Worm (Caenorhabditis elegans): ENCODE measurements around the gene fbxb-45.

- TF ChIP-seq flt-1 (GFP tag; IDR thresholded peaks at IDR 0.05), result no peak
- no peak for TF ChIP-seq ets-7 (tag; optimal IDR thresholded peaks at IDR 0.05)
- no peak for TF ChIP-seq ama-1 (optimal IDR thresholded peaks at IDR 0.05)
- TF ChIP-seq pes-1 (GFP tag; IDR thresholded peaks at IDR 0.05), result peak; percentile 19; the same call in 1 of the 2 replicates
- no peak for TF ChIP-seq aly-1 (tag; optimal IDR thresholded peaks at IDR 0.05)
- no peak for TF ChIP-seq hnd-1 (tag; optimal IDR thresholded peaks at IDR 0.05)
Observed at ce11 chrII:1046937-1047336, 3.1 kb upstream of the fbxb-45 start.

All from whole organism, early embryonic.